Fruit fly (Drosophila melanogaster): ENCODE measurements around the gene kek4.

The kek4 gene

DNA sequence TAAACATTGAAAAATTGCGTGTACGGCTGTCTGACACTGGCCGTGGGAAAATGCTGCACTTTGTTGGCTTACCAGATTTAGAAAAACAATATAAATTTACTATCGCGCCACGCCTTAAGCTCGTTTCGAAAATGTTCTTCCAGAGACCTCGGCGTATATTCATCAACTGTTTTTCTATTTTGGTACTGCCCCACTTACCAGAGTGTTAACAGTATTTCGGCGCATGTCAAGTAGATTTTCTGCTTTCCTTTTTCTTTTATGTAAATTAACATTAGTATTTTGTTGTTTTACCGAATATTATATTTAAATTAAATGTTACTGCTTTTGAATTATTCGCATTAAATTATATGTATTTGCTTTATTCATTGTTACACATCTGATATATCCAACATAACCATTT lies at the start of gene kek4:
Gene kek4 (minus strand): TSS at position 341 of the 400 bp plus-strand sequence.
- no peak for TF ChIP-seq CG17801 (GFP tag; optimal IDR thresholded peaks at IDR 0.05; ENCODE audit: partially characterized antibody)

- TF ChIP-seq CG17801 (GFP tag; optimal IDR thresholded peaks at IDR 0.05; ENCODE audit: partially characterized antibody): no peak
These were observed 45.6 kb upstream of the kek4 start, which contains the start of gene CG44085 for dm6 chr2L:13260740-13261139. Gene CG44085 (plus strand): TSS chr2L:13261008.

- TF ChIP-seq CG17801 (GFP tag; optimal IDR thresholded peaks at IDR 0.05; ENCODE audit: partially characterized antibody): no peak
These were observed 44.5 kb upstream of the kek4 start, which contains the start of gene CG31730 for dm6 chr2L:13259643-13260042. Gene CG31730 (minus strand): TSS chr2L:13259743.

- no peak for TF ChIP-seq CG17801 (GFP tag; optimal IDR thresholded peaks at IDR 0.05; ENCODE audit: partially characterized antibody)
These were observed 43.6 kb upstream of the kek4 start for dm6 chr2L:13258702-13259101.

dm6 chr2L:13257177-13257576 lies 42.0 kb upstream of the kek4 start, which contains the start of gene Naa20B:
Gene Naa20B (plus strand): TSS chr2L:13257477.
- no peak for TF ChIP-seq CG17801 (GFP tag; optimal IDR thresholded peaks at IDR 0.05; ENCODE audit: partially characterized antibody)

DNA sequence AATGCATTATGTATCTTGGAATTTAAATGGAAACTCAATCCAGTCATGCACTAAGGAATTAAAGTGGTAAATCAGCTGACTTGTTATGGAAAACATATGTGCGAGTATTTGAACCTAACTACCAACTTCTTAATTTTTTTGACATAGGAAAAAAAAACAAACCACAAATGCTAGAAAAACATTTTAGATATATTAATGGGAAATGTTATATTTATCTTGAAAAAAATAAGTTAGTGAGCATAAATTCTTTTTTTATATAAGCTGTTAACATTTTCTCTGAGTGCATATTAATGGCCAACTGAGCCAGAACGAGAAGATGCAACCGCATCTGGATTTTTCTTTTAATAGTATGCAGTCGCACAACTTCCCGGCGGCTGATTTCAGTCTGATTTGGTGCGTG lies 36.0 kb upstream of the kek4 start:
- no peak for TF ChIP-seq CG17801 (GFP tag; optimal IDR thresholded peaks at IDR 0.05; ENCODE audit: partially characterized antibody)

dm6 chr2L:13245855-13246645 lies 30.9 kb upstream of the kek4 start, which contains the start of gene CG16820:
Gene CG16820 (plus strand): TSS chr2L:13246232.
- TF ChIP-seq CG17801 (GFP tag; optimal IDR thresholded peaks at IDR 0.05; ENCODE audit: partially characterized antibody): no peak

DNA sequence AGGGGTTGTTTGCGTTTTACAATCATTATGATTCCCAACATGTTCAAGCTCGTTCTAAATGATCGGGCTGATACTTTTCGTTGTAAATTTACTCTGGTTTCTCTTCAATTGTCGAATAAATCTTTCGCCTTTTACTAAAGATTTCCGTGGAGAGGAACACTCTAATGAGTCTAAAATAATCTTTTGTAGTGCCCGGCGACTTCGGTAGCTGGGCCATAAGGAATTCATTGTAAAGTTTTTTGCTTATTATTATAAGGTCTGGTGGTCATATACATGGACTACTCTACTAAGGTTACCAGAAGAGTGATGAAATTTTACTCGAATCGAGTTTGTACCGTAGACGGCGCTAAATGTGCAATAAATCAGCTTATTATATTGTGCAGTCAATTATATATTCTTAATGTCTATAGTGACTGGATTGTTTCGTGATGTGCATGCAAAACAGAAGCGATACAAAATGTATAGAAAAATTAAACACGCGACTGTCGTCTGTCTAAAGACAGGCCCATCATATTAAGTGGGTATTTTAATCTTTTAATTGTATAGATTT lies 29.7 kb upstream of the kek4 start:
- no peak for TF ChIP-seq CG17801 (GFP tag; optimal IDR thresholded peaks at IDR 0.05; ENCODE audit: partially characterized antibody)

dm6 chr2L:13239689-13240088 lies 24.5 kb upstream of the kek4 start, which contains the start of gene Jhbp13:
Gene Jhbp13 (plus strand): TSS chr2L:13239989.
- TF ChIP-seq CG17801 (GFP tag; optimal IDR thresholded peaks at IDR 0.05; ENCODE audit: partially characterized antibody): no peak

DNA sequence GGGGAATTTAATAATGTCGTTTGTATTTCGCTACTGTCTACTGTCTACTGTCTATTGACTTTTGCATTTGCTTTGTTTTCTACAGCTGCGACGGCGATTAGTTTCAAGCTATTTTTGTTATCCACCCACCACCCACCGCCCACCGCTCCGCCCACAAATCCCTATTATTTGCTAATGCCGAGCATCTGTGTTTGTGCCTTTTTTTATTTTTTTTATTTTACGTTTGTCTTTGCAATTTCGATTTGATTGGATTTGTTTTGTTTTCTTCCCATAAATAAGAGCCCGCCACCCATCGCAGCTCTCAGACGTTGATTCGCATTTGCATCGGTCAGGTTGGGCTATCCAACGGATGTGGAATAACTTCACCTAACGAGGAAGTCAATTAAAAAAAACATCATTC lies 21.0 kb upstream of the kek4 start, which contains the start of gene Jhbp14:
Gene Jhbp14 (plus strand): TSS at position 301 of the 400 bp plus-strand sequence.
- no peak for TF ChIP-seq CG17801 (GFP tag; optimal IDR thresholded peaks at IDR 0.05; ENCODE audit: partially characterized antibody)

DNA sequence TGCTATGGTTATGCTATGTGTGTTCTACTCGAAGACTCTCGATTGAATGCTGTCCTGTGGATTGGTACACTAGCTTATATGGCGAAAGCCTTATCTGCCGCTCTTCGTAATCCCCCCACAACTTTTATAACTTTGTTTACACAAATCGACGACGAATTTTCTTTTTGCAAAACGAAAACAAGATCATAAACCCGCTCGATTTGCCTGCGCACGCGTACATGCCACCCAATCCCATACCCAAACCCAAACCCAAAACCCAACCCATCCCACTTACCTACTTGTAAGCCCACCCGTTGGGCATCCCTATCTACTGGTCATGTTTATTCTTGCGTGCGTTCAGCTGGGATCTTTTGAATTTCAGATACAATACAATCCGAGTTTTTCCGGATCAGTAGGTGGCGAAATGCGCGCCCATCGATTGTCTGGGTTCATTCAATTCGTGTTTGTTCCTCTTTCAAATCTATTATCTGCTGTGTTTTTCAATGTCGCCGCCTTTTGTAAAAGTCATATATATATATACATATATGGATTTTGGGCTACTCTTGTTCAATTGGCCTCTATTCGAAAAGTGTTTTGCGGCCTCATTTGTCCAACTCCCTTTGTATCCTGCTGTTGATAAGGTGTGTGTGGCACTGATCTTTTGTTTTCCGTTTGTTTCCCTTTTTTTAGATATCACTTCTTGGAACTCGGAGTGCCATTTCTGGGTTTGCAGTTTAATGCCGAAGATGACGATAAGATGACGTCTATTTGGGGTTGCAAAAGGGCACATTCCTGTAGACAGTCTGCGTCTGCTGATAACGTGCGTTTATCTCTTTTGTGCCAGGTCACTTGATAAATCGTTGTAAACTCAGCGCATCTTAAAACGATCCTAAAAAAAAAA lies 19.7 kb upstream of the kek4 start, which contains the start of gene Mabi:
Gene Mabi (minus strand): TSS at position 51 of the 880 bp plus-strand sequence.
- no peak for TF ChIP-seq CG17801 (GFP tag; optimal IDR thresholded peaks at IDR 0.05; ENCODE audit: partially characterized antibody)

DNA sequence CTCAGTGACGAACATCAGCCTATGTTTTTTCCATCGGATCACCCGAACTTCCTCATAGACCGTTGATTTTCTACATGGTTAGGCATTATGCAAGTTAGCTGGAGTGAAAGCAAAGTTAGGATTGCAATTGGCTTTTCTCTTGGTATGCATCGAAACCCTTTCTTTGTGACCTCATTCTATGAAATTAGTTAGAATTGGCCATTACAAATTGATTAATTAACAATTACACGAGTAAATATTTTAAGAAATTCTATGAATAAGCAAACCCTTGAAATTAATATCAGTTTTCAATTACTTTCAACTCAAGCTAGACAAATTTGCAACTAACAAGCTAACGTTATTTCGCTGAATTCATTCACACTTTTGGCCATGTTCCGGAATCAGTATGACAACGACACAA lies 16.6 kb upstream of the kek4 start, which contains the start of gene Prosalpha6T:
Gene Prosalpha6T (plus strand): TSS at position 301 of the 400 bp plus-strand sequence.
- no peak for TF ChIP-seq CG17801 (GFP tag; optimal IDR thresholded peaks at IDR 0.05; ENCODE audit: partially characterized antibody)

- no peak for TF ChIP-seq CG17801 (GFP tag; optimal IDR thresholded peaks at IDR 0.05; ENCODE audit: partially characterized antibody)
These were observed 14.3 kb upstream of the kek4 start, which contains the start of gene CG16815 for dm6 chr2L:13229388-13229882. Gene CG16815 (plus strand): TSS chr2L:13229832.

dm6 chr2L:13227242-13227641 lies 12.1 kb upstream of the kek4 start, which contains the start of gene CG16813:
Gene CG16813 (plus strand): TSS chr2L:13227529.
- TF ChIP-seq CG17801 (GFP tag; optimal IDR thresholded peaks at IDR 0.05; ENCODE audit: partially characterized antibody): no peak
